Worm (Caenorhabditis elegans): ENCODE data around the gene srh-1.

DNA sequence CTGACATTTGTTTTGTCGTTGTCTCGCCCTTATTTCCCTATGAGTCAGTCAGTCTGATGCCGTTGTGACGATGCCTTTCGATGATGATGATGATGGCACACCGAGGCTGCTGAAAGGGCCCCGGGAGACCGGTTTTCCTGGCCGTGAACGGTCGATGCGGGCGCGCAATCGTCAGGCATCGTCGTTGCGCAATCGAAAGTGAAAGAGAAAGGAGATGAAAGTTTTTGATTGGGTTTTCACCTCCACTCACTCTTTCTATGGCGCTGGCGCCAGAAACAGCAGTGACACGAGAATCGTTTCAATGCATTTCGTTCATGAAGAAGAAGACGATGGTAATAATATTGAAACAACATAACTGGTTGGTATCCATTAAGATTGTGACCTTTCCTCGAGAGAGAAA is 47.3 kb downstream of the srh-1 start:
- TF ChIP-seq hlh-30 (tag; optimal IDR thresholded peaks at IDR 0.05; ENCODE audit: insufficient read depth) (peak; percentile 36), lir-3 (tag; optimal IDR thresholded peaks at IDR 0.05) (no peak)

Data from whole organism, L4 larva.